Fruit fly (Drosophila melanogaster): ENCODE measurements around the gene Nedd4.

Gene Nedd4

DNA sequence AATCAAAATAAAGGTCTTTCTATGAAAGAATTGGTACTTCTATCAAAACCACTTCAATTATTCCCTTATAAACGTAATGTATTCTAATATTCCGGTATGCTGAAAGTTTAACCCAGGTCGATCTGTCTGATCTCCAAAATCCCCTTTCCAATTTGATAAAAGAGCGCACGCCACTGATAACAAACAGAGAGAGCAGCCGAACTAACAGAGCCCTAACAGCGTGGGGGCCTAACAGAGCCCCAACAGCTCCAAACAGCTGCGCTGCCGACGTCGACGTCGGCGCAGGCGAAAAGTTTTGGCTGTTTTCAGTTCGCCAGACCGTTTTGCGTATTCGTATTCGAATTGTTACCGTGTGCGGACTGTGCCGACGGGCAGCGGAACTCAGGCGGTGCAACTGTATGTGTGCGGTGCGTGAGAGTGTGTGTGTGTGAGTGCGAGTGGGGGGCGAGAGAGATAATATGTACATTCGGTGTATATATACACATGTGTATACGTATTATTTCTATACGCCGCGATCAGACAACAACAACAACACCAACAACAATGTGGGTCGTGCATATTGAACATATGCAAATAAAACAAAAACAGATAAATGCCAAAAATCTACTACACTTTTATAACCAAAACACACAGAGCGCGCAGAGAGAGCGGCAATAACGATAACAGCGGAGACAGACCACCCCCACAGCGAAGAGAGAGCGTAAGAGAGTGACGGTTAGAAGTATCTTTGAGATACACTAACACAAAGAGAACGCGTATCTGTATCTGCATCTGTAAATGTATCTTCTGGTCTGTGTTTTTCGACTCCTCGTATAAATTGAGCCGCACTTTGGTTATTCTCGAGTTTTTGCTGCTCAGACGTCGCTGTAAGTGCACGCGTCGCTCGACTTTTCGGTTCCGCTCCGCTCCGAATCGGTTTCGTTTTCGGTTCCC is 42.8 kb upstream of the Nedd4 start, which contains the start of gene Oatp74D (continued):
- TF ChIP-seq CG7372 (GFP tag; IDR thresholded peaks at IDR 0.05) (no peak), tll (GFP tag; optimal IDR thresholded peaks at IDR 0.05) (no peak), zfh1 (GFP tag; IDR thresholded peaks at IDR 0.05) (peak; percentile 30; the same call in 2 of the 3 replicates), wor (GFP tag; IDR thresholded peaks at IDR 0.05) (no peak), CG4854 (GFP tag; optimal IDR thresholded peaks at IDR 0.05) (no peak), CG13123 (GFP tag; optimal IDR thresholded peaks at IDR 0.05) (no peak), CG3995 (GFP tag; optimal IDR thresholded peaks at IDR 0.05) (no peak), HLH3B (GFP tag; IDR thresholded peaks at IDR 0.05) (peak; percentile 43; the same call in 1 of the 2 replicates), prd (optimal IDR thresholded peaks at IDR 0.05) (no peak), prd (GFP tag; IDR thresholded peaks at IDR 0.05) (peak; percentile 54), CG10147 (GFP tag; optimal IDR thresholded peaks at IDR 0.05) (peak; percentile 14), CG9797 (GFP tag; optimal IDR thresholded peaks at IDR 0.05) (peak; percentile 16), CG9437 (GFP tag; optimal IDR thresholded peaks at IDR 0.05) (peak; percentile 20), org-1 (GFP tag; optimal IDR thresholded peaks at IDR 0.05) (peak; percentile 71), dan (GFP tag; IDR thresholded peaks at IDR 0.05) (no peak), Oli (tag; optimal IDR thresholded peaks at IDR 0.05) (peak; percentile 12), gem (tag; optimal IDR thresholded peaks at IDR 0.05) (peak; percentile 11), Dfd (GFP tag; optimal IDR thresholded peaks at IDR 0.05) (no peak), dmrt11E (tag; optimal IDR thresholded peaks at IDR 0.05) (peak; percentile 50), Hand (GFP tag; optimal IDR thresholded peaks at IDR 0.05) (peak; percentile 70), CoRest (tag; optimal IDR thresholded peaks at IDR 0.05) (peak; percentile 16), CG8388 (GFP tag; optimal IDR thresholded peaks at IDR 0.05) (peak; percentile 27), Blimp-1 (GFP tag; optimal IDR thresholded peaks at IDR 0.05) (peak; percentile 33), Kr (GFP tag; optimal IDR thresholded peaks at IDR 0.05) (peak; percentile 87), ash1 (GFP tag; optimal IDR thresholded peaks at IDR 0.05) (no peak), zfh2 (GFP tag; optimal IDR thresholded peaks at IDR 0.05) (peak; percentile 25), dimm (GFP tag; IDR thresholded peaks at IDR 0.05) (no peak), peb (GFP tag; IDR thresholded peaks at IDR 0.05) (no peak), bowl (GFP tag; IDR thresholded peaks at IDR 0.05) (0 out of 2 replicates have a peak, but pooled peaks have one; percentile 19), salm (tag; optimal IDR thresholded peaks at IDR 0.05) (peak; percentile 61), B-H2 (GFP tag; optimal IDR thresholded peaks at IDR 0.05) (peak; percentile 64), CG11504 (tag; optimal IDR thresholded peaks at IDR 0.05) (peak; percentile 23), nom (GFP tag; optimal IDR thresholded peaks at IDR 0.05) (peak; percentile 20), Mad (GFP tag; optimal IDR thresholded peaks at IDR 0.05) (no peak), Dbx (GFP tag; IDR thresholded peaks at IDR 0.05) (peak; percentile 45; the same call in 1 of the 3 replicates), Poxn (GFP tag; IDR thresholded peaks at IDR 0.05) (no peak), scrt (GFP tag; optimal IDR thresholded peaks at IDR 0.05) (peak; percentile 39), CG34422 (GFP tag; IDR thresholded peaks at IDR 0.05) (peak; percentile 58; the same call in 1 of the 3 replicates), cas (GFP tag; IDR thresholded peaks at IDR 0.05) (no peak), CG10565 (GFP tag; optimal IDR thresholded peaks at IDR 0.05) (no peak), usp (GFP tag; optimal IDR thresholded peaks at IDR 0.05) (no peak), ro (GFP tag; IDR thresholded peaks at IDR 0.05) (no peak), Spps (tag; optimal IDR thresholded peaks at IDR 0.05) (peak; percentile 25), fd102C (GFP tag; optimal IDR thresholded peaks at IDR 0.05) (peak; percentile 49), Usf (GFP tag; optimal IDR thresholded peaks at IDR 0.05) (no peak), CG3726 (GFP tag; IDR thresholded peaks at IDR 0.05) (no peak), eve (GFP tag; optimal IDR thresholded peaks at IDR 0.05) (no peak), HmgD (GFP tag; optimal IDR thresholded peaks at IDR 0.05) (peak; percentile 40), CG2875 (GFP tag; optimal IDR thresholded peaks at IDR 0.05) (peak; percentile 39)
